Fruit fly (Drosophila melanogaster) S2 (cell line): ENCODE data around the gene Cap-D2.

Source experiments
- CG8478 ChIP-seq: fragments of >200 bp; optimal IDR thresholded peaks from 2 replicates; lab custom pipeline; 2018
- CTCF ChIP-seq, 2 experiments: fragments of >200 bp; optimal IDR thresholded peaks; 2 replicates each; lab custom pipeline; 2018

dm6 chr3R:29717519-29717918, 42.1 kb downstream of the Cap-D2 start:
- TF ChIP-seq CTCF (optimal IDR thresholded peaks at IDR 0.05; lab: Kevin White, UChicago) (no peak), CG8478 (lab: Kevin White, UChicago) (no peak)
